Fruit fly (Drosophila melanogaster) whole organism, embryonic: ENCODE results near the gene CG15429.
A peak's percentile ranks its signal among the peaks of the same experiment; 100 is the strongest.

Source experiments
- ATbp ChIP-seq: fragments of 200-800 bp; sonication (Bioruptor generic); optimal IDR thresholded peaks from 2 replicates; lab custom pipeline; 2017; ENCODE audit warnings: missing biosample characterization, mild to moderate bottlenecking, missing genetic modification characterization, missing genetic modification reagents
- Ada2b ChIP-seq: fragments of 200-800 bp; sonication (Bioruptor generic); IDR thresholded peaks from 2 replicates; pipeline ENCODE4 v1.3.6; 2022; ENCODE audit warnings: missing biosample characterization, missing genetic modification characterization
- Bteb2 ChIP-seq: fragments of 200-800 bp; sonication (Bioruptor generic); optimal IDR thresholded peaks from 2 replicates; lab custom pipeline; 2016; ENCODE audit warnings: missing biosample characterization, missing genetic modification characterization
- CG10267 ChIP-seq: fragments of 200-800 bp; sonication (Bioruptor generic); optimal IDR thresholded peaks from 2 replicates; lab custom pipeline; 2018; ENCODE audit warnings: missing biosample characterization, mild to moderate bottlenecking, missing genetic modification characterization, moderate library complexity
- CG10431 ChIP-seq: fragments of 200-800 bp; sonication (Bioruptor generic); optimal IDR thresholded peaks from 3 replicates; lab custom pipeline; 2018; ENCODE audit warnings: missing biosample characterization, mild to moderate bottlenecking, missing genetic modification characterization
- CG10543 ChIP-seq: fragments of 200-800 bp; sonication (Bioruptor generic); optimal IDR thresholded peaks from 3 replicates; lab custom pipeline; 2017; ENCODE audit warnings: missing biosample characterization, mild to moderate bottlenecking, missing genetic modification characterization, moderate library complexity
- CG10565 ChIP-seq: fragments of 200-800 bp; sonication (Bioruptor generic); optimal IDR thresholded peaks from 3 replicates; lab custom pipeline; 2016; ENCODE audit warnings: missing biosample characterization, mild to moderate bottlenecking, missing genetic modification characterization
- CG12104 ChIP-seq: fragments of 200-800 bp; sonication (Bioruptor generic); optimal IDR thresholded peaks from 3 replicates; lab custom pipeline; 2016; ENCODE audit warnings: missing biosample characterization, missing genetic modification characterization
- CG12236 ChIP-seq: fragments of 200-800 bp; sonication (Bioruptor generic); optimal IDR thresholded peaks from 2 replicates; lab custom pipeline; 2016; ENCODE audit warnings: missing biosample characterization, missing genetic modification characterization
- CG12391 ChIP-seq: fragments of 200-800 bp; sonication (Bioruptor generic); optimal IDR thresholded peaks from 3 replicates; lab custom pipeline; 2018; ENCODE audit warnings: missing biosample characterization, mild to moderate bottlenecking, missing genetic modification characterization, moderate library complexity
- CG12769 ChIP-seq: fragments of 200-800 bp; sonication (Bioruptor generic); optimal IDR thresholded peaks from 2 replicates; lab custom pipeline; 2019; ENCODE audit warnings: missing biosample characterization, mild to moderate bottlenecking, missing genetic modification characterization, moderate library complexity
- CG14050 ChIP-seq: fragments of 200-800 bp; sonication (Bioruptor generic); IDR thresholded peaks from 3 replicates; pipeline ENCODE4 v1.3.6; 2022; ENCODE audit warnings: missing biosample characterization, missing genetic modification characterization
- CG5953 ChIP-seq: fragments of 200-800 bp; sonication (Bioruptor generic); IDR thresholded peaks from 2 replicates; pipeline ENCODE4 v1.3.6; 2022; ENCODE audit warnings: missing biosample characterization, missing genetic modification characterization
- CG6654 ChIP-seq: fragments of 200-800 bp; sonication (Bioruptor generic); optimal IDR thresholded peaks from 2 replicates; lab custom pipeline; 2017; ENCODE audit warnings: missing biosample characterization, mild to moderate bottlenecking, missing genetic modification characterization
- CG9215 ChIP-seq: fragments of 200-800 bp; sonication (Bioruptor generic); IDR thresholded peaks from 2 replicates; pipeline ENCODE4 v1.3.6; 2022; ENCODE audit warnings: missing biosample characterization, missing genetic modification characterization
- D ChIP-seq, 2 experiments: fragments of 200-800 bp in 1 of 2; fragments of >200 bp in 1 of 2; sonication (Bioruptor generic) in 1 of 2; optimal IDR thresholded peaks; 2 replicates in 1 of 2; 3 replicates in 1 of 2; lab custom pipeline; 2017; ENCODE audit warnings: mild to moderate bottlenecking in 1 of 2, missing biosample characterization in 1 of 2, missing genetic modification characterization in 1 of 2, missing genetic modification reagents in 1 of 2
- Fer1 ChIP-seq: fragments of 200-800 bp; sonication (Bioruptor generic); optimal IDR thresholded peaks from 2 replicates; lab custom pipeline; 2017; ENCODE audit warnings: missing biosample characterization, mild to moderate bottlenecking, missing genetic modification characterization
- HLH4C ChIP-seq: fragments of 200-800 bp; sonication (Bioruptor generic); IDR thresholded peaks from 3 replicates; pipeline ENCODE4 v1.3.6; 2022; ENCODE audit warnings: missing biosample characterization, missing genetic modification characterization; ENCODE audit not compliant: partially characterized antibody
- Hmx ChIP-seq: fragments of 200-800 bp; sonication (Bioruptor generic); optimal IDR thresholded peaks from 2 replicates; lab custom pipeline; 2016; ENCODE audit warnings: missing biosample characterization, missing genetic modification characterization
- Hr51 ChIP-seq, 2 experiments: fragments of 200-800 bp; sonication (Bioruptor generic); optimal IDR thresholded peaks; 2 replicates in 1 of 2; 3 replicates in 1 of 2; lab custom pipeline; 2016 to 2018; ENCODE audit warnings: missing biosample characterization in 2 of 2, missing genetic modification characterization in 2 of 2, mild to moderate bottlenecking in 1 of 2, moderate library complexity in 1 of 2
- Hr78 ChIP-seq, 2 experiments: fragments of 200-800 bp in 1 of 2; fragments of >200 bp in 1 of 2; sonication (Bioruptor generic) in 1 of 2; optimal IDR thresholded peaks; 2 replicates each; lab custom pipeline; 2017 to 2019; ENCODE audit warnings: missing biosample characterization in 2 of 2, missing genetic modification characterization in 2 of 2, mild to moderate bottlenecking in 1 of 2, moderate library complexity in 1 of 2
- Nf-YA ChIP-seq: fragments of 200-800 bp; sonication (Bioruptor generic); IDR thresholded peaks from 2 replicates; pipeline ENCODE4 v1.3.6; 2022; ENCODE audit warnings: missing biosample characterization, missing genetic modification characterization
- Optix ChIP-seq: fragments of 200-800 bp; sonication (Bioruptor generic); IDR thresholded peaks from 3 replicates; pipeline ENCODE4 v1.3.6; 2022; ENCODE audit warnings: missing biosample characterization, missing genetic modification characterization
- aop ChIP-seq: fragments of 200-800 bp; sonication (Bioruptor generic); IDR thresholded peaks from 2 replicates; pipeline ENCODE4 v1.3.6; 2022; ENCODE audit warnings: missing biosample characterization, missing genetic modification characterization
- cad ChIP-seq: fragments of >200 bp; optimal IDR thresholded peaks from 2 replicates; lab custom pipeline; 2017; ENCODE audit warnings: missing biosample characterization, missing genetic modification characterization
- ci ChIP-seq: fragments of 200-800 bp; sonication (Bioruptor generic); IDR thresholded peaks from 3 replicates; pipeline ENCODE4 v1.3.6; 2022; ENCODE audit warnings: missing biosample characterization, missing genetic modification characterization
- corto ChIP-seq: fragments of 200-800 bp; sonication (Bioruptor generic); optimal IDR thresholded peaks from 2 replicates; lab custom pipeline; 2016; ENCODE audit warnings: missing biosample characterization, mild to moderate bottlenecking, missing genetic modification characterization, moderate library complexity
- crol ChIP-seq: fragments of 200-800 bp; sonication (Bioruptor generic); IDR thresholded peaks from 2 replicates; pipeline ENCODE4 v1.3.6; 2022; ENCODE audit warnings: missing biosample characterization, missing genetic modification characterization
- danr ChIP-seq: fragments of 200-800 bp; sonication (Bioruptor generic); IDR thresholded peaks from 2 replicates; pipeline ENCODE4 v1.3.6; 2022; ENCODE audit warnings: missing biosample characterization, missing genetic modification characterization
- h ChIP-seq: fragments of >200 bp; optimal IDR thresholded peaks from 2 replicates; lab custom pipeline; 2017
- hbn ChIP-seq: fragments of 200-800 bp; sonication (Bioruptor generic); IDR thresholded peaks from 2 replicates; pipeline ENCODE4 v1.3.6; 2022; ENCODE audit warnings: missing biosample characterization, missing genetic modification characterization; ENCODE audit not compliant: partially characterized antibody
- knrl ChIP-seq: fragments of 200-800 bp; sonication (Bioruptor generic); IDR thresholded peaks from 3 replicates; pipeline ENCODE4 v1.3.6; 2022; ENCODE audit warnings: missing biosample characterization, missing genetic modification characterization; ENCODE audit not compliant: partially characterized antibody
- lov ChIP-seq, 2 experiments: fragments of 200-800 bp in 1 of 2; fragments of >200 bp in 1 of 2; sonication (Bioruptor generic) in 1 of 2; IDR thresholded peaks in 1 of 2; optimal IDR thresholded peaks in 1 of 2; 2 replicates in 1 of 2; 3 replicates in 1 of 2; pipeline versions ENCODE4 v1.3.6 to Lab custom; 2017 to 2022; ENCODE audit warnings: missing biosample characterization in 1 of 2, missing genetic modification characterization in 1 of 2
- nau ChIP-seq: fragments of 200-800 bp; sonication (Bioruptor generic); optimal IDR thresholded peaks from 3 replicates; lab custom pipeline; 2017; ENCODE audit warnings: missing biosample characterization, mild to moderate bottlenecking, missing genetic modification characterization, missing genetic modification reagents
- nom ChIP-seq: fragments of 200-800 bp; sonication (Bioruptor generic); optimal IDR thresholded peaks from 2 replicates; lab custom pipeline; 2017; ENCODE audit warnings: missing biosample characterization, missing genetic modification characterization, mild to moderate bottlenecking, moderate library complexity, missing genetic modification reagents
- pho ChIP-seq: fragments of 200-800 bp; sonication (Bioruptor generic); optimal IDR thresholded peaks from 2 replicates; lab custom pipeline; 2016; ENCODE audit warnings: missing biosample characterization, missing genetic modification characterization
- rib ChIP-seq: fragments of 200-800 bp; sonication (Bioruptor generic); IDR thresholded peaks from 2 replicates; pipeline ENCODE4 v1.3.6; 2022; ENCODE audit warnings: missing biosample characterization, missing genetic modification characterization
- sob ChIP-seq: fragments of 200-800 bp; sonication (Bioruptor generic); IDR thresholded peaks from 2 replicates; pipeline ENCODE4 v1.3.6; 2022; ENCODE audit warnings: missing biosample characterization, missing genetic modification characterization
- trh ChIP-seq: fragments of 200-800 bp; sonication (Bioruptor generic); optimal IDR thresholded peaks from 2 replicates; lab custom pipeline; 2016; ENCODE audit warnings: missing biosample characterization, missing genetic modification characterization

The CG15429 gene

dm6 chr2L:4375035-4376009 is 22.5 kb downstream of the CG15429 start (continued):
- no peak for TF ChIP-seq hbn (GFP tag; lab: Robert Waterston, UW)
- peak; percentile 83 for TF ChIP-seq nom (GFP tag; lab: Kevin White, UChicago)
- TF ChIP-seq Fer1, result no peak
- TF ChIP-seq D (optimal IDR thresholded peaks at IDR 0.05; lab: Kevin White, UChicago), result no peak
- peak; percentile 6 for TF ChIP-seq D (GFP tag; optimal IDR thresholded peaks at IDR 0.05; lab: Kevin White, UChicago)
- no peak for TF ChIP-seq CG12391
- TF ChIP-seq CG12236, result no peak
- TF ChIP-seq Hmx, result no peak
- TF ChIP-seq nau (GFP tag; lab: Kevin White, UChicago), result peak; percentile 12
- no peak for TF ChIP-seq Nf-YA (GFP tag; lab: Robert Waterston, UW)
- TF ChIP-seq knrl (GFP tag; lab: Robert Waterston, UW), result no peak
- TF ChIP-seq sob (GFP tag; lab: Robert Waterston, UW), result peak; percentile 46
- TF ChIP-seq h, result no peak
- TF ChIP-seq cad (GFP tag; lab: Kevin White, UChicago), result no peak
- TF ChIP-seq CG10431 (GFP tag; lab: Kevin White, UChicago), result peak; percentile 43
- TF ChIP-seq pho (GFP tag; lab: Kevin White, UChicago), result no peak
- TF ChIP-seq CG12769, result peak; percentile 22
- no peak for TF ChIP-seq Ada2b (GFP tag; lab: Robert Waterston, UW)
- TF ChIP-seq CG6654 (GFP tag; lab: Kevin White, UChicago), result no peak
- no peak for TF ChIP-seq HLH4C (GFP tag; lab: Robert Waterston, UW)
- TF ChIP-seq CG5953 (GFP tag; lab: Robert Waterston, UW), result peak; percentile 55; the same call in 1 of the 2 replicates
- TF ChIP-seq Bteb2 (GFP tag; lab: Kevin White, UChicago), result no peak
- TF ChIP-seq danr, result no peak
- no peak for TF ChIP-seq CG10565 (GFP tag; lab: Kevin White, UChicago)
- no peak for TF ChIP-seq lov (optimal IDR thresholded peaks at IDR 0.05; lab: Kevin White, UChicago)
- no peak for TF ChIP-seq lov (GFP tag; IDR thresholded peaks at IDR 0.05; lab: Robert Waterston, UW)
- no peak for TF ChIP-seq corto
- no peak for TF ChIP-seq ATbp
- TF ChIP-seq ci, result 0 out of 3 replicates have a peak, but pooled peaks have one; percentile 28
- TF ChIP-seq CG10543, result peak; percentile 25
- no peak for TF ChIP-seq CG10267 (tag; lab: Kevin White, UChicago)
- TF ChIP-seq trh (GFP tag; lab: Kevin White, UChicago), result no peak
- TF ChIP-seq rib (GFP tag; lab: Robert Waterston, UW), result no peak
- TF ChIP-seq, all 482 proteins: peak for 50

- TF ChIP-seq CG12104 (GFP tag; lab: Kevin White, UChicago), result no peak
- peak in 1 of 2 experiments; percentile 69 for TF ChIP-seq Hr78 (GFP tag; optimal IDR thresholded peaks at IDR 0.05; lab: Kevin White, UChicago)
- 0 out of 2 replicates have a peak, but pooled peaks have one; percentile 45 for TF ChIP-seq aop (GFP tag; lab: Robert Waterston, UW)
- TF ChIP-seq crol (GFP tag; lab: Robert Waterston, UW), result peak; percentile 79
- TF ChIP-seq CG9215 (GFP tag; lab: Robert Waterston, UW), result no peak
- TF ChIP-seq Hr51 (GFP tag; optimal IDR thresholded peaks at IDR 0.05; lab: Kevin White, UChicago), result no peak
- no peak for TF ChIP-seq Optix
- TF ChIP-seq CG14050 (GFP tag; lab: Robert Waterston, UW), result no peak
Measured at dm6 chr2L:4377747-4378146, 25.0 kb downstream of the CG15429 start.
